Worm (Caenorhabditis elegans): ENCODE measurements around the gene K03H9.3.

K03H9.3 gene

ce11 chrII:6425993-6426392 is 3.1 kb downstream of the K03H9.3 start, which contains the start of gene col-75:
Gene col-75, plus strand, starts transcription at chrII:6426293.
- TF ChIP-seq nhr-129 (tag; optimal IDR thresholded peaks at IDR 0.05): no peak
- no peak for TF ChIP-seq nhr-6 (tag; optimal IDR thresholded peaks at IDR 0.05)
- TF ChIP-seq Y55F3AM.14 (GFP tag; optimal IDR thresholded peaks at IDR 0.05): no peak
- no peak for TF ChIP-seq crh-2 (tag; optimal IDR thresholded peaks at IDR 0.05)
- no peak for TF ChIP-seq elt-1 (tag; optimal IDR thresholded peaks at IDR 0.05)
- no peak for TF ChIP-seq sem-4 (tag; optimal IDR thresholded peaks at IDR 0.05)
- no peak for TF ChIP-seq peb-1 (tag; optimal IDR thresholded peaks at IDR 0.05)
- TF ChIP-seq ama-1 (optimal IDR thresholded peaks at IDR 0.05): no peak
- TF ChIP-seq nhr-25 (tag; optimal IDR thresholded peaks at IDR 0.05): no peak
- no peak for TF ChIP-seq lin-39 (tag; optimal IDR thresholded peaks at IDR 0.05)
- no peak for TF ChIP-seq C34F6.9 (tag; optimal IDR thresholded peaks at IDR 0.05)
- TF ChIP-seq blmp-1 (tag; optimal IDR thresholded peaks at IDR 0.05; ENCODE audit: insufficient read depth): no peak
- no peak for TF ChIP-seq ztf-11 (tag; optimal IDR thresholded peaks at IDR 0.05)
- TF ChIP-seq nhr-21 (tag; optimal IDR thresholded peaks at IDR 0.05): no peak

- TF ChIP-seq nhr-12 (tag; optimal IDR thresholded peaks at IDR 0.05): no peak
- TF ChIP-seq nhr-23 (tag; optimal IDR thresholded peaks at IDR 0.05): no peak
- TF ChIP-seq nhr-237 (tag; optimal IDR thresholded peaks at IDR 0.05): no peak
- no peak for TF ChIP-seq elt-1 (tag; optimal IDR thresholded peaks at IDR 0.05)
- no peak for TF ChIP-seq nhr-6 (tag; optimal IDR thresholded peaks at IDR 0.05)
- TF ChIP-seq R02D3.7 (tag; optimal IDR thresholded peaks at IDR 0.05): no peak
- no peak for TF ChIP-seq mab-5 (tag; optimal IDR thresholded peaks at IDR 0.05)
- TF ChIP-seq nhr-25 (tag; optimal IDR thresholded peaks at IDR 0.05): no peak
- no peak for TF ChIP-seq unc-62 (GFP tag; optimal IDR thresholded peaks at IDR 0.05)
- no peak for TF ChIP-seq ceh-16 (tag; optimal IDR thresholded peaks at IDR 0.05)
- no peak for TF ChIP-seq snpc-4 (tag; optimal IDR thresholded peaks at IDR 0.05)
- no peak for TF ChIP-seq alr-1 (tag; optimal IDR thresholded peaks at IDR 0.05)
- TF ChIP-seq mbf-1 (tag; optimal IDR thresholded peaks at IDR 0.05): no peak
- TF ChIP-seq sem-4 (tag; optimal IDR thresholded peaks at IDR 0.05): no peak
- no peak for TF ChIP-seq gmeb-1 (tag; optimal IDR thresholded peaks at IDR 0.05)
- TF ChIP-seq ztf-4 (tag; optimal IDR thresholded peaks at IDR 0.05): no peak
- TF ChIP-seq dmd-4 (tag; optimal IDR thresholded peaks at IDR 0.05): no peak
Measured at ce11 chrII:6436845-6437244, 13.9 kb downstream of the K03H9.3 start.

ce11 chrII:6441128-6441527 is 18.2 kb downstream of the K03H9.3 start, which contains the start of gene cutl-16:
Gene cutl-16, plus strand, starts transcription at chrII:6441428.
- TF ChIP-seq nhr-6 (tag; optimal IDR thresholded peaks at IDR 0.05) (no peak), skn-1 (tag; optimal IDR thresholded peaks at IDR 0.05) (no peak), ceh-82 (tag; optimal IDR thresholded peaks at IDR 0.05) (no peak), sma-3 (GFP tag; optimal IDR thresholded peaks at IDR 0.05) (no peak), nhr-237 (tag; optimal IDR thresholded peaks at IDR 0.05) (no peak), zag-1 (tag; optimal IDR thresholded peaks at IDR 0.05) (no peak), R02D3.7 (tag; optimal IDR thresholded peaks at IDR 0.05) (no peak), dmd-4 (tag; optimal IDR thresholded peaks at IDR 0.05) (no peak), lin-39 (tag; optimal IDR thresholded peaks at IDR 0.05) (no peak), ztf-1 (GFP tag; conservative IDR thresholded peaks at IDR 0.05) (no peak), nhr-21 (tag; optimal IDR thresholded peaks at IDR 0.05) (no peak), ceh-16 (tag; optimal IDR thresholded peaks at IDR 0.05) (no peak), mab-5 (tag; optimal IDR thresholded peaks at IDR 0.05) (no peak), lin-13 (GFP tag; optimal IDR thresholded peaks at IDR 0.05) (no peak), sem-4 (tag; optimal IDR thresholded peaks at IDR 0.05) (no peak)

ce11 chrII:6443710-6444109 is 20.8 kb downstream of the K03H9.3 start, which contains the start of gene K06A1.2:
Gene K06A1.2, plus strand, starts transcription at chrII:6444010.
- TF ChIP-seq nhr-10 (tag; optimal IDR thresholded peaks at IDR 0.05) (no peak), ceh-82 (tag; optimal IDR thresholded peaks at IDR 0.05) (no peak), ceh-16 (tag; optimal IDR thresholded peaks at IDR 0.05) (no peak), ztf-11 (tag; optimal IDR thresholded peaks at IDR 0.05) (no peak), unc-55 (GFP tag; optimal IDR thresholded peaks at IDR 0.05) (no peak), skn-1 (tag; optimal IDR thresholded peaks at IDR 0.05) (no peak)

- TF ChIP-seq elt-1 (tag; optimal IDR thresholded peaks at IDR 0.05) (no peak), alr-1 (tag; optimal IDR thresholded peaks at IDR 0.05) (no peak), nhr-237 (tag; optimal IDR thresholded peaks at IDR 0.05) (no peak), C34F6.9 (tag; optimal IDR thresholded peaks at IDR 0.05) (no peak), nhr-77 (tag; optimal IDR thresholded peaks at IDR 0.05) (no peak), mbf-1 (tag; optimal IDR thresholded peaks at IDR 0.05) (no peak), peb-1 (tag; optimal IDR thresholded peaks at IDR 0.05) (no peak), nhr-129 (tag; optimal IDR thresholded peaks at IDR 0.05) (peak; percentile 37), nhr-25 (tag; optimal IDR thresholded peaks at IDR 0.05) (peak; percentile 40), aly-2 (tag; optimal IDR thresholded peaks at IDR 0.05) (no peak), nhr-23 (tag; optimal IDR thresholded peaks at IDR 0.05) (no peak), ztf-1 (GFP tag; conservative IDR thresholded peaks at IDR 0.05) (no peak), crh-2 (tag; optimal IDR thresholded peaks at IDR 0.05) (no peak), snpc-4 (tag; optimal IDR thresholded peaks at IDR 0.05) (no peak), lsy-2 (tag; optimal IDR thresholded peaks at IDR 0.05) (no peak), lin-39 (tag; optimal IDR thresholded peaks at IDR 0.05) (no peak), blmp-1 (tag; optimal IDR thresholded peaks at IDR 0.05; ENCODE audit: insufficient read depth) (no peak), gmeb-1 (tag; optimal IDR thresholded peaks at IDR 0.05) (no peak), fos-1 (tag; optimal IDR thresholded peaks at IDR 0.05) (no peak), sma-3 (GFP tag; optimal IDR thresholded peaks at IDR 0.05) (peak; percentile 32), ZK546.5 (tag; optimal IDR thresholded peaks at IDR 0.05) (no peak), sem-4 (tag; optimal IDR thresholded peaks at IDR 0.05) (no peak), lin-13 (GFP tag; optimal IDR thresholded peaks at IDR 0.05) (no peak), lin-11 (tag; optimal IDR thresholded peaks at IDR 0.05) (no peak), sma-9 (GFP tag; optimal IDR thresholded peaks at IDR 0.05) (peak; percentile 33), sma-9 (tag; optimal IDR thresholded peaks at IDR 0.05) (no peak), ztf-11 (tag; optimal IDR thresholded peaks at IDR 0.05) (no peak), Y55F3AM.14 (GFP tag; optimal IDR thresholded peaks at IDR 0.05) (no peak)
Measured at ce11 chrII:6448189-6448588, 25.3 kb downstream of the K03H9.3 start.

Data from whole organism, L2 larva.